Worm (Caenorhabditis elegans) whole organism, L2 larva: ENCODE data around the gene T13C5.6.

Experiments used
- F13H6.1 ChIP-seq: sonication (generic microtip); optimal IDR thresholded peaks from 2 replicates; lab custom pipeline; 2016; ENCODE audit warnings: missing genetic modification characterization, missing compliant biosample characterization
- ama-1 ChIP-seq: fragments of 150-350 bp; optimal IDR thresholded peaks from 2 replicates; lab custom pipeline; 2018; ENCODE audit warnings: inconsistent platforms
- elt-3 ChIP-seq: sonication (generic microtip); optimal IDR thresholded peaks from 2 replicates; lab custom pipeline; 2017; ENCODE audit warnings: missing biosample characterization, missing genetic modification characterization
- fos-1 ChIP-seq: fragments of 150-350 bp; optimal IDR thresholded peaks from 2 replicates; lab custom pipeline; 2014; ENCODE audit warnings: missing biosample characterization, missing genetic modification characterization
- gmeb-1 ChIP-seq: fragments of 150-350 bp; optimal IDR thresholded peaks from 2 replicates; lab custom pipeline; 2014; ENCODE audit warnings: missing biosample characterization, missing genetic modification characterization
- lin-39 ChIP-seq: fragments of 150-350 bp; optimal IDR thresholded peaks from 2 replicates; lab custom pipeline; 2014; ENCODE audit warnings: missing biosample characterization, missing genetic modification reagents, missing genetic modification characterization
- mdl-1 ChIP-seq, 2 experiments: fragments of 150-350 bp in 1 of 2; sonication (generic microtip) in 1 of 2; optimal IDR thresholded peaks; 2 replicates each; lab custom pipeline; 2017; ENCODE audit warnings: missing biosample characterization in 2 of 2, missing genetic modification characterization in 2 of 2
- nhr-11 ChIP-seq: fragments of 150-350 bp; optimal IDR thresholded peaks from 2 replicates; lab custom pipeline; 2014; ENCODE audit warnings: missing biosample characterization, missing genetic modification characterization
- nhr-23 ChIP-seq: fragments of 150-350 bp; optimal IDR thresholded peaks from 2 replicates; lab custom pipeline; 2014; ENCODE audit warnings: missing biosample characterization, missing genetic modification reagents, missing genetic modification characterization
- nhr-77 ChIP-seq: fragments of 150-350 bp; optimal IDR thresholded peaks from 2 replicates; lab custom pipeline; 2014; ENCODE audit warnings: missing biosample characterization, missing genetic modification characterization
- peb-1 ChIP-seq: fragments of 150-350 bp; optimal IDR thresholded peaks from 2 replicates; lab custom pipeline; 2014; ENCODE audit warnings: missing biosample characterization, missing genetic modification characterization
- snpc-4 ChIP-seq: fragments of 150-350 bp; optimal IDR thresholded peaks from 2 replicates; lab custom pipeline; 2014; ENCODE audit warnings: missing biosample characterization, missing genetic modification characterization
- unc-62 ChIP-seq: fragments of 150-350 bp; optimal IDR thresholded peaks from 2 replicates; lab custom pipeline; 2014; ENCODE audit warnings: missing biosample characterization, missing genetic modification reagents, missing genetic modification characterization
- ztf-4 ChIP-seq: fragments of 150-350 bp; optimal IDR thresholded peaks from 2 replicates; lab custom pipeline; 2014; ENCODE audit warnings: missing biosample characterization, missing genetic modification characterization

DNA sequence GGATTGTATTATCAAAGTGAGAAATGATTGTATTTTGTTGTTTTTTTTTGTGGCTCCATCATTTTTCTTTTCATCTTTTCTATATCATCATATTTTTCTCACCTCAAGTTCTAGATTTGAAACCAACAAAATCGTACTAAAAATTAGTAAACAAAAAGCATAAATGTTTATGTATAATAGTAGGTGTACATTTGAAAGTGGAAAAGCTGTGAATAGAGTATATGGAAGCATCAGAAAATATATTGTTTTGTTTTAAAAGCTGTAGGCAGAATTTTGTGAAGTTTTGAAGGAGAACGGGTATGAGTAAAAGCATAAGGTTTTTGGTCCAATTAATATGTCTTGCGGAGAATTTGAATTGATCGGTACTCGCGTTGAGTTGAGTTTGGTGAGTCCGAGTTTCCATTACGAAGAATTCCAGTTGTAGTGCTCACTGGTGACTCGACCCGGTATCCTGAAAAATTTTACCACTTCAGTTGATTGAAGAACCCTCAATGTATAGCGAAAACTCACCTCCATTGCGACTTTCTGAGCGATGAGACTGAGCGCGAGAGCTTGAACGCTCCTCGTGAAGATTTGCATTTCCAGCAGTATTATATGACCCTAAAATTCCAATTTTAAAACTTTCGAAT, 25.6 kb upstream of the T13C5.6 start, which contains the start of gene C14F11.4:
- no peak for TF ChIP-seq nhr-77 (tag; lab: Kevin White, UChicago)
- no peak for TF ChIP-seq nhr-11
- TF ChIP-seq fos-1 (tag; lab: Kevin White, UChicago) = no peak
- TF ChIP-seq F13H6.1 = no peak
- TF ChIP-seq ama-1 (lab: Kevin White, UChicago) = no peak
- no peak for TF ChIP-seq snpc-4
- no peak for TF ChIP-seq unc-62
- TF ChIP-seq peb-1 (tag; lab: Kevin White, UChicago) = no peak
- TF ChIP-seq mdl-1 (tag; optimal IDR thresholded peaks at IDR 0.05; lab: Kevin White, UChicago) = no peak
- TF ChIP-seq elt-3 = no peak
- no peak for TF ChIP-seq nhr-23
- no peak for TF ChIP-seq ztf-4 (tag; lab: Kevin White, UChicago)
- no peak for TF ChIP-seq lin-39 (tag; lab: Kevin White, UChicago)
- no peak for TF ChIP-seq gmeb-1
